Fruit fly (Drosophila melanogaster) whole organism, embryonic: ENCODE results near the gene CG31960.
A peak's percentile ranks its signal among the peaks of the same experiment; 100 is the strongest.

Source experiments
- Ada2b ChIP-seq: fragments of 200-800 bp; sonication (Bioruptor generic); IDR thresholded peaks from 2 replicates; pipeline ENCODE4 v1.3.6; 2022; ENCODE audit warnings: missing biosample characterization, missing genetic modification characterization
- Atf3 ChIP-seq: fragments of 200-800 bp; sonication (Bioruptor generic); optimal IDR thresholded peaks from 3 replicates; lab custom pipeline; 2016; ENCODE audit warnings: missing biosample characterization, missing genetic modification characterization
- B-H2 ChIP-seq: fragments of 200-800 bp; sonication (Bioruptor generic); optimal IDR thresholded peaks from 2 replicates; lab custom pipeline; 2018; ENCODE audit warnings: missing biosample characterization, mild to moderate bottlenecking, missing genetic modification characterization
- BtbVII ChIP-seq: fragments of 200-800 bp; sonication (Bioruptor generic); optimal IDR thresholded peaks from 3 replicates; lab custom pipeline; 2017; ENCODE audit warnings: missing biosample characterization, mild to moderate bottlenecking, missing genetic modification characterization
- CG10209 ChIP-seq: fragments of 200-800 bp; sonication (Bioruptor generic); optimal IDR thresholded peaks from 3 replicates; lab custom pipeline; 2017; ENCODE audit warnings: missing biosample characterization, mild to moderate bottlenecking, missing genetic modification characterization, missing genetic modification reagents
- CG10462 ChIP-seq: fragments of 200-800 bp; sonication (Bioruptor generic); optimal IDR thresholded peaks from 2 replicates; lab custom pipeline; 2016; ENCODE audit warnings: missing biosample characterization, missing genetic modification characterization
- CG10959 ChIP-seq: fragments of 200-800 bp; sonication (Bioruptor generic); IDR thresholded peaks from 2 replicates; pipeline ENCODE4 v1.3.6; 2022; ENCODE audit warnings: missing biosample characterization, missing genetic modification characterization
- CG12071 ChIP-seq: fragments of 200-800 bp; sonication (Bioruptor generic); optimal IDR thresholded peaks from 3 replicates; lab custom pipeline; 2018; ENCODE audit warnings: missing biosample characterization, mild to moderate bottlenecking, missing genetic modification characterization
- CG14441 ChIP-seq: fragments of 200-800 bp; sonication (Bioruptor generic); IDR thresholded peaks from 2 replicates; pipeline ENCODE4 v1.3.6; 2022; ENCODE audit warnings: missing biosample characterization, missing genetic modification characterization
- CG14667 ChIP-seq: fragments of 200-800 bp; sonication (Bioruptor generic); IDR thresholded peaks from 2 replicates; pipeline ENCODE4 v1.3.6; 2022; ENCODE audit warnings: missing biosample characterization, missing genetic modification characterization
- CG14710 ChIP-seq: fragments of 200-800 bp; sonication (Bioruptor generic); optimal IDR thresholded peaks from 3 replicates; lab custom pipeline; 2019; ENCODE audit warnings: missing biosample characterization, mild to moderate bottlenecking, missing genetic modification characterization, moderate library complexity
- CG15011 ChIP-seq: fragments of 200-800 bp; sonication (Bioruptor generic); optimal IDR thresholded peaks from 3 replicates; lab custom pipeline; 2018; ENCODE audit warnings: missing biosample characterization, mild to moderate bottlenecking, missing genetic modification characterization
- CG15601 ChIP-seq: fragments of 200-800 bp; sonication (Bioruptor generic); optimal IDR thresholded peaks from 3 replicates; lab custom pipeline; 2019; ENCODE audit warnings: missing biosample characterization, mild to moderate bottlenecking, missing genetic modification characterization, moderate library complexity
- CG15696 ChIP-seq: fragments of 200-800 bp; sonication (Bioruptor generic); optimal IDR thresholded peaks from 2 replicates; lab custom pipeline; 2019; ENCODE audit warnings: missing biosample characterization, mild to moderate bottlenecking, missing genetic modification characterization, moderate library complexity
- CG16863 ChIP-seq: fragments of 200-800 bp; sonication (Bioruptor generic); optimal IDR thresholded peaks from 3 replicates; lab custom pipeline; 2016; ENCODE audit warnings: missing biosample characterization, missing genetic modification characterization
- CG18011 ChIP-seq: fragments of 200-800 bp; sonication (Bioruptor generic); optimal IDR thresholded peaks from 2 replicates; lab custom pipeline; 2017; ENCODE audit warnings: missing biosample characterization, missing genetic modification characterization, mild to moderate bottlenecking, moderate library complexity, missing genotype
- CG18599 ChIP-seq: fragments of 200-800 bp; sonication (Bioruptor generic); optimal IDR thresholded peaks from 3 replicates; lab custom pipeline; 2017; ENCODE audit warnings: missing biosample characterization, missing genetic modification characterization, mild to moderate bottlenecking, moderate library complexity, missing genetic modification reagents
- CG2202 ChIP-seq: fragments of 200-800 bp; sonication (Bioruptor generic); optimal IDR thresholded peaks from 2 replicates; lab custom pipeline; 2018; ENCODE audit warnings: missing biosample characterization, mild to moderate bottlenecking, missing genetic modification characterization
- CG30403 ChIP-seq: fragments of 200-800 bp; sonication (Bioruptor generic); optimal IDR thresholded peaks from 3 replicates; lab custom pipeline; 2016; ENCODE audit warnings: missing biosample characterization, missing genetic modification characterization
- CG33557 ChIP-seq: fragments of 200-800 bp; sonication (Bioruptor generic); optimal IDR thresholded peaks from 2 replicates; lab custom pipeline; 2019; ENCODE audit warnings: missing biosample characterization, mild to moderate bottlenecking, missing genetic modification characterization, moderate library complexity
- CkIIα-i1 ChIP-seq: fragments of 200-800 bp; sonication (Bioruptor generic); IDR thresholded peaks from 2 replicates; pipeline ENCODE4 v1.3.6; 2022; ENCODE audit warnings: missing biosample characterization, missing genetic modification characterization
- Deaf1 ChIP-seq: fragments of 200-800 bp; optimal IDR thresholded peaks from 3 replicates; lab custom pipeline; 2019; ENCODE audit warnings: missing biosample characterization, mild to moderate bottlenecking, missing genetic modification characterization, moderate library complexity
- Dip2 ChIP-seq: fragments of 200-800 bp; sonication (Bioruptor generic); IDR thresholded peaks from 2 replicates; pipeline ENCODE4 v1.3.6; 2022; ENCODE audit warnings: missing biosample characterization, missing genetic modification characterization
- Drgx ChIP-seq: fragments of 200-800 bp; sonication (Bioruptor generic); IDR thresholded peaks from 2 replicates; pipeline ENCODE4 v1.3.6; 2022; ENCODE audit warnings: missing biosample characterization, missing genetic modification characterization
- GATAe ChIP-seq: fragments of 200-800 bp; sonication (Bioruptor generic); conservative IDR thresholded peaks from 2 replicates; pipeline ENCODE4 v1.3.6; 2022; ENCODE audit warnings: missing biosample characterization, missing genetic modification characterization
- Hsf ChIP-seq: fragments of 200-800 bp; sonication (Bioruptor generic); optimal IDR thresholded peaks from 3 replicates; lab custom pipeline; 2016; ENCODE audit warnings: missing biosample characterization, missing genetic modification characterization
- Lhr ChIP-seq: fragments of 200-800 bp; sonication (Bioruptor generic); optimal IDR thresholded peaks from 3 replicates; lab custom pipeline; 2017; ENCODE audit warnings: mild to moderate bottlenecking, missing biosample characterization, missing genetic modification reagents, missing genetic modification characterization
- Lim3 ChIP-seq: fragments of 200-800 bp; sonication (Bioruptor generic); IDR thresholded peaks from 2 replicates; pipeline ENCODE4 v1.3.6; 2022; ENCODE audit warnings: missing biosample characterization, missing genetic modification characterization
- MESR4 ChIP-seq: fragments of 200-800 bp; sonication (Bioruptor generic); optimal IDR thresholded peaks from 2 replicates; lab custom pipeline; 2018; ENCODE audit warnings: missing biosample characterization, mild to moderate bottlenecking, missing genetic modification characterization, moderate library complexity
- NC2α ChIP-seq: fragments of 200-800 bp; sonication (Bioruptor generic); optimal IDR thresholded peaks from 2 replicates; lab custom pipeline; 2016; ENCODE audit warnings: missing biosample characterization, missing genetic modification characterization
- NC2β ChIP-seq: fragments of 200-800 bp; sonication (Bioruptor generic); optimal IDR thresholded peaks from 2 replicates; lab custom pipeline; 2016; ENCODE audit warnings: missing biosample characterization, missing genetic modification characterization
- Sry-δ ChIP-seq: fragments of 200-800 bp; sonication (Bioruptor generic); optimal IDR thresholded peaks from 2 replicates; lab custom pipeline; 2016; ENCODE audit warnings: missing biosample characterization, missing genetic modification characterization
- Ssrp ChIP-seq: fragments of 200-800 bp; sonication (Bioruptor generic); optimal IDR thresholded peaks from 2 replicates; lab custom pipeline; 2018; ENCODE audit warnings: missing biosample characterization, mild to moderate bottlenecking, missing genetic modification characterization, moderate library complexity
- Stat92E ChIP-seq, 3 experiments: fragments of >200 bp in 2 of 3; fragments of 200-800 bp in 1 of 3; sonication (Bioruptor generic) in 1 of 3; optimal IDR thresholded peaks; 2 replicates each; lab custom pipeline; 2017 to 2019; ENCODE audit warnings: missing biosample characterization in 3 of 3, missing genetic modification characterization in 3 of 3, mild to moderate bottlenecking in 1 of 3, moderate library complexity in 1 of 3
- Xbp1 ChIP-seq: fragments of 200-800 bp; sonication (Bioruptor generic); optimal IDR thresholded peaks from 3 replicates; lab custom pipeline; 2016; ENCODE audit warnings: missing biosample characterization, mild to moderate bottlenecking, missing genetic modification characterization
- aop ChIP-seq: fragments of 200-800 bp; sonication (Bioruptor generic); IDR thresholded peaks from 2 replicates; pipeline ENCODE4 v1.3.6; 2022; ENCODE audit warnings: missing biosample characterization, missing genetic modification characterization
- ase ChIP-seq: fragments of 200-800 bp; sonication (Bioruptor generic); IDR thresholded peaks from 3 replicates; pipeline ENCODE4 v1.3.6; 2022; ENCODE audit warnings: missing biosample characterization, missing genetic modification characterization
- cad ChIP-seq: fragments of >200 bp; optimal IDR thresholded peaks from 2 replicates; lab custom pipeline; 2017; ENCODE audit warnings: missing biosample characterization, missing genetic modification characterization
- chn ChIP-seq: fragments of 200-800 bp; sonication (Bioruptor generic); optimal IDR thresholded peaks from 2 replicates; lab custom pipeline; 2016; ENCODE audit warnings: missing biosample characterization, missing genetic modification characterization
- gcm ChIP-seq: fragments of 200-800 bp; sonication (Bioruptor generic); optimal IDR thresholded peaks from 2 replicates; lab custom pipeline; 2019; ENCODE audit warnings: missing biosample characterization, mild to moderate bottlenecking, missing genetic modification characterization, moderate library complexity
- gsb ChIP-seq: fragments of 200-800 bp; sonication (Bioruptor generic); IDR thresholded peaks from 2 replicates; pipeline ENCODE4 v1.3.6; 2022; ENCODE audit warnings: missing biosample characterization, missing genetic modification characterization
- h ChIP-seq: fragments of >200 bp; optimal IDR thresholded peaks from 2 replicates; lab custom pipeline; 2017
- mirr ChIP-seq: fragments of 200-800 bp; sonication (Bioruptor generic); optimal IDR thresholded peaks from 3 replicates; lab custom pipeline; 2018; ENCODE audit warnings: missing biosample characterization, mild to moderate bottlenecking, missing genetic modification characterization
- run ChIP-seq: fragments of 200-800 bp; sonication (Bioruptor generic); optimal IDR thresholded peaks from 3 replicates; lab custom pipeline; 2018; ENCODE audit warnings: missing biosample characterization, mild to moderate bottlenecking, missing genetic modification characterization
- shn ChIP-seq: fragments of 200-800 bp; sonication (Bioruptor generic); optimal IDR thresholded peaks from 3 replicates; lab custom pipeline; 2016; ENCODE audit warnings: missing biosample characterization, missing genetic modification characterization
- sqz ChIP-seq: fragments of 200-800 bp; sonication (Bioruptor generic); optimal IDR thresholded peaks from 3 replicates; lab custom pipeline; 2018; ENCODE audit warnings: missing biosample characterization, mild to moderate bottlenecking, missing genetic modification characterization
- unc-4 ChIP-seq: fragments of 200-800 bp; sonication (Bioruptor generic); IDR thresholded peaks from 2 replicates; pipeline ENCODE4 v1.3.6; 2022; ENCODE audit warnings: missing biosample characterization, missing genetic modification characterization; ENCODE audit not compliant: partially characterized antibody
- usp ChIP-seq: fragments of >200 bp; optimal IDR thresholded peaks from 2 replicates; lab custom pipeline; 2017; ENCODE audit warnings: missing biosample characterization, missing genetic modification characterization

CG31960 gene

DNA sequence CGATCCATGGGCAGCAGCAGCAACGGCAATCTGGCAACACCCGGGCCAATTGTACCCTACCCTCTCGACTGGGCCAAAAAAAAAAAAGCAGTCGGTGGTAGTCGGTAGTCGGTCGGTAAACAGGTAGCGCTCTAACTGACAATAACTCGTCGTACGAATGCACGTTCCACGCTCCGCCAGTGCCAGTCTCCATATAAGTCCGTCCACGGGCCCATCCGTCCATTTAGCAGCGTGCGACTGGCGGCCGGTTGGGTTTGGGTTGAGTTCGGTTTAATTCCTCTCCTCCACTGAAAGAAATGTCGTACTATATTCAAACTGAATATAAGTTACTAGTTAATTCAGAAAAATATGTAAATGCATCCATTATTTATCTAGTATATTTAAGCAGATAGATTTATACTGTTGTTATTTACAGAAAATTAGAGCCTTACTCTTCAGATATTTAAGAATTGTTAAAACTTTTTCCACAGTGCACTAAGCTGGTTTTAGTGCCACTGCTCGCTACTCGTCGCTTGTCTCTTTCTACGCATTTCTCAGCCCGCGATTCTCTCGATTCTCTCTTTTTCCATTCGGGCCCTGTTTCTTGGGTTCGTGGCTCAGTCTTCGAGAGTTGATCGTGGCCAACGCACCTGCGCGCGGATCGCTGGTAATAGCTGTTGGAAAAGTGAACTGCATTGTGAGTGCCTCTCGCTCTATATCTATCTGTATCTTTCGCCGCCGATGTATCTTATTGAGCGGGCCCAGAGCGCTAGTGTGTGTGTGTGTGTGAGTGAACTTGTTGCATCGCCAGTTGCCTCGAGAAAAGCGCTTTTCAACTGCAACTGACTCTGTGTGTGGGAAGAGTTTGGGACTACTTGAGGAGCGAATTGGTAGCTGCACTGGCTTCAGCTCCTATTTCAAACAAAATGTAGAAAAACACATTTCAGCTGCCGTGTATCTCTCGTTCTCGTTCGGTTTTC, 13.4 kb upstream of the CG31960 start, which contains the start of gene bowl (continued):
- TF ChIP-seq Deaf1 (peak; percentile 96), run (peak; percentile 84), B-H2 (GFP tag; lab: Kevin White, UChicago) (peak; percentile 39), CG14441 (peak; percentile 94), MESR4 (GFP tag; lab: Kevin White, UChicago) (peak; percentile 30), CG30403 (GFP tag; lab: Kevin White, UChicago) (peak; percentile 98), Dip2 (peak; percentile 49; the same call in 1 of the 2 replicates), Drgx (GFP tag; lab: Robert Waterston, UW) (peak; percentile 99), Ssrp (peak; percentile 95), usp (GFP tag; lab: Kevin White, UChicago) (no peak), aop (GFP tag; lab: Robert Waterston, UW) (no peak), unc-4 (GFP tag; lab: Robert Waterston, UW) (no peak), CG14667 (GFP tag; lab: Robert Waterston, UW) (peak; percentile 94), BtbVII (GFP tag; lab: Kevin White, UChicago) (peak; percentile 84), Hsf (GFP tag; lab: Kevin White, UChicago) (peak; percentile 93), CG15696 (tag; lab: Kevin White, UChicago) (peak; percentile 93), Sry-δ (GFP tag; lab: Kevin White, UChicago) (peak; percentile 54), Ada2b (peak; percentile 96), cad (peak; percentile 21), CG2202 (tag; lab: Kevin White, UChicago) (peak; percentile 95), CG33557 (GFP tag; lab: Kevin White, UChicago) (peak; percentile 97), CG10959 (GFP tag; lab: Robert Waterston, UW) (peak; percentile 97), CG15011 (GFP tag; lab: Kevin White, UChicago) (peak; percentile 90), shn (GFP tag; lab: Kevin White, UChicago) (peak; percentile 79), chn (GFP tag; lab: Kevin White, UChicago) (peak; percentile 94), ase (GFP tag; lab: Robert Waterston, UW) (peak; percentile 94), Xbp1 (GFP tag; lab: Kevin White, UChicago) (peak; percentile 93), NC2β (peak; percentile 94), CG14710 (tag; lab: Kevin White, UChicago) (peak; percentile 91), gcm (peak; percentile 98), CG16863 (GFP tag; lab: Kevin White, UChicago) (peak; percentile 96), Lim3 (peak; percentile 82), GATAe (peak; percentile 74; the same call in 1 of the 2 replicates), CG10209 (GFP tag; lab: Kevin White, UChicago) (peak; percentile 96), NC2α (GFP tag; lab: Kevin White, UChicago) (peak; percentile 86), sqz (peak; percentile 90), mirr (GFP tag; lab: Kevin White, UChicago) (peak; percentile 42), CkIIα-i1 (peak; percentile 63; the same call in 1 of the 2 replicates), h (no peak), Stat92E (GFP tag; optimal IDR thresholded peaks at IDR 0.05; lab: Kevin White, UChicago) (peak in 2 of 3 experiments; percentile 38 to 84), CG15601 (tag; lab: Kevin White, UChicago) (peak; percentile 96), CG10462 (GFP tag; lab: Kevin White, UChicago) (peak; percentile 97), gsb (peak; percentile 85), CG12071 (GFP tag; lab: Kevin White, UChicago) (peak; percentile 68), CG18599 (peak; percentile 94), Atf3 (GFP tag; lab: Kevin White, UChicago) (peak; percentile 92), CG18011 (GFP tag; lab: Kevin White, UChicago) (peak; percentile 72), Lhr (peak; percentile 92)
